Worm (Caenorhabditis elegans) whole organism, mixed stage, embryonic: Measurements from ENCODE around the gene C14B9.10.

Source experiments
- M03D4.4 ChIP-seq: sonication (generic microtip); optimal IDR thresholded peaks from 2 replicates; lab custom pipeline; 2017; ENCODE audit warnings: mild to moderate bottlenecking, missing genetic modification characterization, missing compliant biosample characterization
- bed-3 ChIP-seq: fragments of 200-800 bp; sonication (Bioruptor generic); optimal IDR thresholded peaks from 3 replicates; lab custom pipeline; 2018; ENCODE audit warnings: mild to moderate bottlenecking, missing genetic modification characterization, moderate library complexity, missing compliant biosample characterization
- ceh-39 ChIP-seq: fragments of 150-350 bp; optimal IDR thresholded peaks from 2 replicates; lab custom pipeline; 2014; ENCODE audit warnings: missing biosample characterization, missing genetic modification characterization
- ceh-43 ChIP-seq: fragments of 200-800 bp; sonication (Bioruptor generic); optimal IDR thresholded peaks from 2 replicates; lab custom pipeline; 2018; ENCODE audit warnings: mild to moderate bottlenecking, missing genetic modification characterization, moderate library complexity, missing compliant biosample characterization
- ces-1 ChIP-seq: fragments of 150-350 bp; optimal IDR thresholded peaks from 2 replicates; lab custom pipeline; 2014; ENCODE audit warnings: missing biosample characterization, missing genetic modification reagents, missing genetic modification characterization
- elt-1 ChIP-seq: sonication (generic microtip); optimal IDR thresholded peaks from 2 replicates; lab custom pipeline; 2017; ENCODE audit warnings: missing genetic modification characterization, mild to moderate bottlenecking, missing compliant biosample characterization, antibody characterized with exemption, moderate library complexity, borderline replicate concordance; ENCODE audit not compliant: insufficient read depth
- flh-1 ChIP-seq: fragments of 200-800 bp; sonication (Bioruptor generic); optimal IDR thresholded peaks from 2 replicates; lab custom pipeline; 2018; ENCODE audit warnings: mild to moderate bottlenecking, missing genetic modification characterization, moderate library complexity, missing compliant biosample characterization
- hlh-1 ChIP-seq: fragments of 150-350 bp; optimal IDR thresholded peaks from 2 replicates; lab custom pipeline; 2014; ENCODE audit warnings: missing biosample characterization, missing genetic modification reagents, missing genetic modification characterization
- lin-13 ChIP-seq: fragments of 150-350 bp; optimal IDR thresholded peaks from 2 replicates; lab custom pipeline; 2014; ENCODE audit warnings: missing biosample characterization, missing genetic modification characterization
- lsy-2 ChIP-seq: fragments of 150-350 bp; optimal IDR thresholded peaks from 2 replicates; lab custom pipeline; 2014; ENCODE audit warnings: missing biosample characterization, missing genetic modification characterization
- mab-5 ChIP-seq: fragments of 150-350 bp; optimal IDR thresholded peaks from 2 replicates; lab custom pipeline; 2014; ENCODE audit warnings: missing biosample characterization, missing genetic modification characterization
- mep-1 ChIP-seq: fragments of 150-350 bp; optimal IDR thresholded peaks from 2 replicates; lab custom pipeline; 2017; ENCODE audit warnings: missing biosample characterization, missing genetic modification reagents, missing genetic modification characterization, inconsistent platforms
- mls-2 ChIP-seq: sonication (generic microtip); optimal IDR thresholded peaks from 2 replicates; lab custom pipeline; 2016; ENCODE audit warnings: mild to moderate bottlenecking, missing genetic modification characterization, moderate library complexity, missing compliant biosample characterization
- nhr-12 ChIP-seq: fragments of 150-350 bp; optimal IDR thresholded peaks from 2 replicates; lab custom pipeline; 2014; ENCODE audit warnings: missing biosample characterization, missing genetic modification characterization
- nhr-2 ChIP-seq: fragments of 150-350 bp; optimal IDR thresholded peaks from 2 replicates; lab custom pipeline; 2014; ENCODE audit warnings: missing biosample characterization, missing genetic modification characterization
- nhr-237 ChIP-seq: fragments of 150-350 bp; optimal IDR thresholded peaks from 2 replicates; lab custom pipeline; 2014; ENCODE audit warnings: missing biosample characterization, missing genetic modification characterization
- nhr-28 ChIP-seq: fragments of 150-350 bp; optimal IDR thresholded peaks from 2 replicates; lab custom pipeline; 2014; ENCODE audit warnings: missing biosample characterization, missing genetic modification characterization
- nhr-76 ChIP-seq: sonication (generic microtip); optimal IDR thresholded peaks from 2 replicates; lab custom pipeline; 2017; ENCODE audit warnings: missing biosample characterization, missing genetic modification characterization
- pha-4 ChIP-seq: fragments of 150-350 bp; optimal IDR thresholded peaks from 2 replicates; lab custom pipeline; 2018; ENCODE audit warnings: missing biosample characterization, missing genetic modification reagents, missing genetic modification characterization
- sem-2 ChIP-seq: fragments of 200-800 bp; sonication (Bioruptor generic); optimal IDR thresholded peaks from 2 replicates; lab custom pipeline; 2018; ENCODE audit warnings: mild to moderate bottlenecking, missing genetic modification characterization, missing compliant biosample characterization
- snpc-4 ChIP-seq: fragments of 150-350 bp; optimal IDR thresholded peaks from 2 replicates; lab custom pipeline; 2014; ENCODE audit warnings: missing biosample characterization, missing genetic modification characterization
- sptf-1 ChIP-seq: sonication (generic microtip); optimal IDR thresholded peaks from 2 replicates; lab custom pipeline; 2017; ENCODE audit warnings: mild to moderate bottlenecking, missing genetic modification characterization, moderate library complexity, missing compliant biosample characterization
- unc-62 ChIP-seq: fragments of 150-350 bp; optimal IDR thresholded peaks from 2 replicates; lab custom pipeline; 2014; ENCODE audit warnings: missing biosample characterization, missing genetic modification reagents, missing genetic modification characterization
- zip-8 ChIP-seq: fragments of 150-350 bp; optimal IDR thresholded peaks from 2 replicates; lab custom pipeline; 2014; ENCODE audit warnings: missing biosample characterization, missing genetic modification characterization
- ztf-11 ChIP-seq: fragments of 150-350 bp; optimal IDR thresholded peaks from 2 replicates; lab custom pipeline; 2014; ENCODE audit warnings: missing biosample characterization, missing genetic modification characterization

Gene C14B9.10

DNA sequence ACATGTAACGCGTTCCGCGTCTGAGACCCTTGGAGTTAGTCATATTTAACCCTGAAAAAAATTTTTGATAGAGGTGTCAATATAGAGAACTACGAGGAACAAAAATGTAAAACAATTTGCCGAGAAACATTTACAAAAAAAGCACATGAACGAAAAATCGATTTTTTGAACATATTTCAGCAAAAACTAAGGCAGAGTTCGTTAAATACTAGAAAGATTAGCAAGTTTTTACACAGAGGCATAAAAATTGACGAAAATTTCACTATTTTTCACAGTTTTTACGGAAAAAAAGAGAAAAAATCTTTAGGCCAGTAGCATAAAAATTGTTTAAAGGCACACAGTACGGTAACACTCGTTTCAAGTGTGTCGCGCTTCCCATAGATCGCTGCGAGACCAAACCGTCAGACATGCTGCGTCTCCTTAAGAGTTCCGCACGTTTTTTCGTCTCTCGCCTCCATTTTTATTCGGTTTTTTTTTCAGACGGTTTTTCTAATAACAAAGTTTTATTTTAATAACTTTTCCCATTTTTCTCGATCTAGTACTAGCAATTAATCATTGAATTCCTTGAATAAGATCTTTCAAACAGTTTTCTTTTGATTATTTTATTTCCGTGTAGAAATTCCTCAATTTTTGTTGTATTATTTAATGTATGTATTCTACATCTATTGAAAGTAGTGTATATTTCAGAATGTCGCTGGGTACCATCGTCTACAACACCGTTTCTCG, at the start of gene C14B9.10, which contains the start of gene rpl-21:
Gene C14B9.10, plus strand, starts transcription at position 676 of the 726 bp plus-strand sequence.
Gene rpl-21, minus strand, starts transcription at position 51 of the 726 bp plus-strand sequence.
- TF ChIP-seq lin-13 = peak; percentile 76
- no peak for TF ChIP-seq ztf-11 (tag; lab: Kevin White, UChicago)
- TF ChIP-seq pha-4 (tag; lab: Kevin White, UChicago) = peak; percentile 83
- peak; percentile 67 for TF ChIP-seq ces-1 (GFP tag; lab: Kevin White, UChicago)
- peak; percentile 91 for TF ChIP-seq mep-1 (tag; lab: Kevin White, UChicago)
- peak; percentile 65 for TF ChIP-seq ceh-39 (tag; lab: Kevin White, UChicago)
- TF ChIP-seq snpc-4 (tag; lab: Kevin White, UChicago) = no peak
- no peak for TF ChIP-seq bed-3 (GFP tag; lab: Kevin White, UChicago)
- TF ChIP-seq nhr-237 (tag; lab: Kevin White, UChicago) = peak; percentile 80
- no peak for TF ChIP-seq zip-8 (tag; lab: Kevin White, UChicago)
- TF ChIP-seq unc-62 (GFP tag; lab: Kevin White, UChicago) = peak; percentile 22
- peak; percentile 98 for TF ChIP-seq lsy-2 (tag; lab: Kevin White, UChicago)
- no peak for TF ChIP-seq nhr-2 (tag; lab: Kevin White, UChicago)
- peak; percentile 25 for TF ChIP-seq hlh-1 (tag; lab: Kevin White, UChicago)

- TF ChIP-seq mab-5 (tag; lab: Kevin White, UChicago) (no peak), lsy-2 (tag; lab: Kevin White, UChicago) (peak; percentile 98), pha-4 (tag; lab: Kevin White, UChicago) (peak; percentile 29), mep-1 (tag; lab: Kevin White, UChicago) (peak; percentile 25), ces-1 (GFP tag; lab: Kevin White, UChicago) (peak; percentile 82)
Observed at ce11 chrIII:8085355-8085754, 45.3 kb upstream of the C14B9.10 start, which contains the start of the genes K06H7.7 and grp-1. TSS of gene K06H7.7 (minus strand) at chrIII:8085475. TSS of gene grp-1 (plus strand) at chrIII:8085705.

DNA sequence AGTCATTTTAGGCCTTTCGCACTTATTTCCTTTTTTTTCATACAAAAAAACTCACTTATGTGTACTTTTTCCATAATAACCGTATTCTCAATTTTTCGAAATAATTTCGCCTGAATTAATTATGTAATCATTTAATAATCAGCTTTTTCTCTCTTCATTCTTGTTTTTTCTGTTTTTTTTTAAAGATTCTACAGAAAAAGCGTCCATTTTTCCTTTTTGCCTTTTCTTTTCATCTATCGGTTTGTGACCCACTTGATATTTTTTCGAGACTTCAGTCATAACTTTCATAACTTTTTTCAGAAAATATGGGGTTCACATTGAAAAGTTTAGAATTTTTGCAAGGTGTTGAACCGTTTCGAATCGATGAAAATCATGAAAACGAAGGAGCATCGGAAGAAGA, 42.4 kb upstream of the C14B9.10 start, which contains the start of gene vms-1:
Gene vms-1, plus strand, starts transcription at position 301 of the 400 bp plus-strand sequence.
- no peak for TF ChIP-seq nhr-76 (tag; lab: Kevin White, UChicago)
- TF ChIP-seq M03D4.4 (tag; lab: Kevin White, UChicago) = no peak
- TF ChIP-seq bed-3 (GFP tag; lab: Kevin White, UChicago) = no peak
- TF ChIP-seq nhr-12 (tag; lab: Kevin White, UChicago) = no peak
- TF ChIP-seq flh-1 (GFP tag; lab: Kevin White, UChicago) = no peak
- no peak for TF ChIP-seq nhr-2 (tag; lab: Kevin White, UChicago)
- TF ChIP-seq mab-5 (tag; lab: Kevin White, UChicago) = no peak
- TF ChIP-seq nhr-28 (tag; lab: Kevin White, UChicago) = no peak
- no peak for TF ChIP-seq unc-62 (GFP tag; lab: Kevin White, UChicago)
- TF ChIP-seq ceh-43 (GFP tag; lab: Kevin White, UChicago) = no peak
- TF ChIP-seq mls-2 (tag; lab: Kevin White, UChicago) = no peak
- TF ChIP-seq lin-13 = no peak
- no peak for TF ChIP-seq sptf-1 (tag; lab: Kevin White, UChicago)
- TF ChIP-seq ztf-11 (tag; lab: Kevin White, UChicago) = no peak
- TF ChIP-seq ceh-39 (tag; lab: Kevin White, UChicago) = no peak
- TF ChIP-seq lsy-2 (tag; lab: Kevin White, UChicago) = no peak

DNA sequence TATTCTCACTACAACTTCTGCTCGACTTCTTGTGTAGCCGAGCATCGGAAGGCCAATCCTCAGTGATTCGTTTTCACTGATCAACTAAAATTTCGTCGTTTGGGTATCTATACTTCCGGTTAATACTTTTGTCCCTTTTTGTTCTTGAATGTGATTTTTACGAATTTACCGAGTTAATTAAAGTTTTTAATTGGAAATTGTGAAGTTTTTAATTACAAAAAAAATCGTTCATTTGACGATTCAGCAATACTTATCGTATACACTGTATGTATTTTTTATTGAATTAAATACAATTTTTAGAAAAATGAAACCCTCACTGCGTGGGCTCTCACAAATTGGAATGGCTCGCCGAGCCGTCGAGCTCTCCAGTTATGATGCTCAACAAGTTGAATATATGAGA, 39.2 kb upstream of the C14B9.10 start, which contains the start of gene idi-1:
Gene idi-1, plus strand, starts transcription at position 301 of the 400 bp plus-strand sequence.
- TF ChIP-seq nhr-76 (tag; lab: Kevin White, UChicago) = no peak
- no peak for TF ChIP-seq ces-1 (GFP tag; lab: Kevin White, UChicago)
- TF ChIP-seq, all 35 proteins: peak for 0

DNA sequence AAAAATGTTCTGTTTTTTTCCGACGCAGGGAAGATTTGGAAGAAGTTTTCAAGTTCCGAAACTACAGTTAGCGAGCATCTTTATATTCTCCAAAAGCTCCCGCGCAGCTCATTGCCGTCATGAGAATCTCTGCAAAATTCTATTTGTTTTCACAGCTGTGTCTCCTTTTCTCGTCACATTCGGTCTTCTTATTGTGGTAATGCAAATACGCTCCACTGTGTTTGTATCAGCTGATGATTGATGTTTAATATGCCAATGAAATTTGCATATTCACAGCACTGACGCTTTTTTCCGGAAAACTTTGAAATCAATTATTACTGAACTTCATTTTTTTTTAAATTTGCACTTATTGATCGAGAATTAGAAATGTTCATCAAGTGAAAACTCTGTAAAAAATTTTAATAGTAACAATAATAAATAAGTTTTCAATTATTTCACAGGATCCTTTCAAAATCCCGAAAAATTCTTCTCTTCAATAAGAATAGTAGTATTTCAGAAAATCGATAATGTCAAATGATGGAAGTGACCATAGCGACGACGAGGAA, 37.5 kb upstream of the C14B9.10 start, which contains the start of gene K06H7.2:
Gene K06H7.2, plus strand, starts transcription at position 495 of the 545 bp plus-strand sequence.
- peak; percentile 74 for TF ChIP-seq pha-4 (tag; lab: Kevin White, UChicago)
- no peak for TF ChIP-seq flh-1 (GFP tag; lab: Kevin White, UChicago)
- TF ChIP-seq mep-1 (tag; lab: Kevin White, UChicago) = peak; percentile 84
- TF ChIP-seq ztf-11 (tag; lab: Kevin White, UChicago) = no peak
- TF ChIP-seq ceh-43 (GFP tag; lab: Kevin White, UChicago) = no peak
- TF ChIP-seq lsy-2 (tag; lab: Kevin White, UChicago) = peak; percentile 77
- TF ChIP-seq hlh-1 (tag; lab: Kevin White, UChicago) = peak; percentile 53
- no peak for TF ChIP-seq sem-2 (GFP tag; lab: Kevin White, UChicago)
- TF ChIP-seq elt-1 (tag; lab: Kevin White, UChicago) = no peak
- peak; percentile 91 for TF ChIP-seq ces-1 (GFP tag; lab: Kevin White, UChicago)
- TF ChIP-seq nhr-237 (tag; lab: Kevin White, UChicago) = peak; percentile 53
- peak; percentile 19 for TF ChIP-seq mls-2 (tag; lab: Kevin White, UChicago)
- peak; percentile 74 for TF ChIP-seq unc-62 (GFP tag; lab: Kevin White, UChicago)
